Worm (Caenorhabditis elegans) whole organism, mixed stage, embryonic: ENCODE measurements around the gene snf-5.

ENCODE experiments used
- M03D4.4 ChIP-seq: sonication (generic microtip); optimal IDR thresholded peaks from 2 replicates; lab custom pipeline; 2017; ENCODE audit warnings: mild to moderate bottlenecking, missing genetic modification characterization, missing compliant biosample characterization
- bed-3 ChIP-seq: fragments of 200-800 bp; sonication (Bioruptor generic); optimal IDR thresholded peaks from 3 replicates; lab custom pipeline; 2018; ENCODE audit warnings: mild to moderate bottlenecking, missing genetic modification characterization, moderate library complexity, missing compliant biosample characterization
- blmp-1 ChIP-seq: fragments of 150-350 bp; optimal IDR thresholded peaks from 2 replicates; lab custom pipeline; 2014; ENCODE audit warnings: missing biosample characterization, missing genetic modification characterization
- ceh-39 ChIP-seq: fragments of 150-350 bp; optimal IDR thresholded peaks from 2 replicates; lab custom pipeline; 2014; ENCODE audit warnings: missing biosample characterization, missing genetic modification characterization
- ceh-43 ChIP-seq: fragments of 200-800 bp; sonication (Bioruptor generic); optimal IDR thresholded peaks from 2 replicates; lab custom pipeline; 2018; ENCODE audit warnings: mild to moderate bottlenecking, missing genetic modification characterization, moderate library complexity, missing compliant biosample characterization
- ceh-83 ChIP-seq: fragments of 200-800 bp; sonication (Bioruptor generic); optimal IDR thresholded peaks from 2 replicates; lab custom pipeline; 2018; ENCODE audit warnings: mild to moderate bottlenecking, missing genetic modification characterization, missing compliant biosample characterization
- ces-1 ChIP-seq: fragments of 150-350 bp; optimal IDR thresholded peaks from 2 replicates; lab custom pipeline; 2014; ENCODE audit warnings: missing biosample characterization, missing genetic modification reagents, missing genetic modification characterization
- cnd-1 ChIP-seq: fragments of 200-800 bp; sonication (Bioruptor generic); optimal IDR thresholded peaks from 2 replicates; lab custom pipeline; 2018; ENCODE audit warnings: mild to moderate bottlenecking, missing genetic modification characterization, missing compliant biosample characterization
- elt-1 ChIP-seq: sonication (generic microtip); optimal IDR thresholded peaks from 2 replicates; lab custom pipeline; 2017; ENCODE audit warnings: missing genetic modification characterization, mild to moderate bottlenecking, missing compliant biosample characterization, antibody characterized with exemption, moderate library complexity, borderline replicate concordance; ENCODE audit not compliant: insufficient read depth
- elt-3 ChIP-seq: fragments of 150-350 bp; optimal IDR thresholded peaks from 2 replicates; lab custom pipeline; 2014; ENCODE audit warnings: missing biosample characterization, missing genetic modification characterization
- flh-1 ChIP-seq: fragments of 200-800 bp; sonication (Bioruptor generic); optimal IDR thresholded peaks from 2 replicates; lab custom pipeline; 2018; ENCODE audit warnings: mild to moderate bottlenecking, missing genetic modification characterization, moderate library complexity, missing compliant biosample characterization
- ham-2 ChIP-seq: fragments of 200-800 bp; sonication (Bioruptor generic); optimal IDR thresholded peaks from 2 replicates; lab custom pipeline; 2018; ENCODE audit warnings: mild to moderate bottlenecking, missing genetic modification characterization, missing compliant biosample characterization
- hlh-1 ChIP-seq: fragments of 150-350 bp; optimal IDR thresholded peaks from 2 replicates; lab custom pipeline; 2014; ENCODE audit warnings: missing biosample characterization, missing genetic modification reagents, missing genetic modification characterization
- lin-13 ChIP-seq: fragments of 150-350 bp; optimal IDR thresholded peaks from 2 replicates; lab custom pipeline; 2014; ENCODE audit warnings: missing biosample characterization, missing genetic modification characterization
- lin-32 ChIP-seq: fragments of 200-800 bp; sonication (Bioruptor generic); optimal IDR thresholded peaks from 2 replicates; lab custom pipeline; 2018; ENCODE audit warnings: mild to moderate bottlenecking, missing genetic modification characterization, missing compliant biosample characterization
- lsy-2 ChIP-seq: fragments of 150-350 bp; optimal IDR thresholded peaks from 2 replicates; lab custom pipeline; 2014; ENCODE audit warnings: missing biosample characterization, missing genetic modification characterization
- mab-5 ChIP-seq: fragments of 150-350 bp; optimal IDR thresholded peaks from 2 replicates; lab custom pipeline; 2014; ENCODE audit warnings: missing biosample characterization, missing genetic modification characterization
- mep-1 ChIP-seq: fragments of 150-350 bp; optimal IDR thresholded peaks from 2 replicates; lab custom pipeline; 2017; ENCODE audit warnings: missing biosample characterization, missing genetic modification reagents, missing genetic modification characterization, inconsistent platforms
- mls-2 ChIP-seq: sonication (generic microtip); optimal IDR thresholded peaks from 2 replicates; lab custom pipeline; 2016; ENCODE audit warnings: mild to moderate bottlenecking, missing genetic modification characterization, moderate library complexity, missing compliant biosample characterization
- nhr-2 ChIP-seq: fragments of 150-350 bp; optimal IDR thresholded peaks from 2 replicates; lab custom pipeline; 2014; ENCODE audit warnings: missing biosample characterization, missing genetic modification characterization
- nhr-237 ChIP-seq: fragments of 150-350 bp; optimal IDR thresholded peaks from 2 replicates; lab custom pipeline; 2014; ENCODE audit warnings: missing biosample characterization, missing genetic modification characterization
- nhr-28 ChIP-seq: fragments of 150-350 bp; optimal IDR thresholded peaks from 2 replicates; lab custom pipeline; 2014; ENCODE audit warnings: missing biosample characterization, missing genetic modification characterization
- nhr-76 ChIP-seq: sonication (generic microtip); optimal IDR thresholded peaks from 2 replicates; lab custom pipeline; 2017; ENCODE audit warnings: missing biosample characterization, missing genetic modification characterization
- sem-2 ChIP-seq: fragments of 200-800 bp; sonication (Bioruptor generic); optimal IDR thresholded peaks from 2 replicates; lab custom pipeline; 2018; ENCODE audit warnings: mild to moderate bottlenecking, missing genetic modification characterization, missing compliant biosample characterization
- snpc-4 ChIP-seq: fragments of 150-350 bp; optimal IDR thresholded peaks from 2 replicates; lab custom pipeline; 2014; ENCODE audit warnings: missing biosample characterization, missing genetic modification characterization
- sptf-1 ChIP-seq: sonication (generic microtip); optimal IDR thresholded peaks from 2 replicates; lab custom pipeline; 2017; ENCODE audit warnings: mild to moderate bottlenecking, missing genetic modification characterization, moderate library complexity, missing compliant biosample characterization
- tbx-8 ChIP-seq: fragments of 200-800 bp; sonication (Bioruptor generic); optimal IDR thresholded peaks from 2 replicates; lab custom pipeline; 2018; ENCODE audit warnings: mild to moderate bottlenecking, missing genetic modification characterization, moderate library complexity, missing compliant biosample characterization
- unc-120 ChIP-seq: sonication (generic microtip); optimal IDR thresholded peaks from 2 replicates; lab custom pipeline; 2017; ENCODE audit warnings: missing genetic modification characterization, missing compliant biosample characterization; ENCODE audit not compliant: poor library complexity, severe bottlenecking
- unc-39 ChIP-seq: fragments of 150-350 bp; optimal IDR thresholded peaks from 2 replicates; lab custom pipeline; 2014; ENCODE audit warnings: missing biosample characterization, missing genetic modification characterization
- unc-62 ChIP-seq: fragments of 150-350 bp; optimal IDR thresholded peaks from 2 replicates; lab custom pipeline; 2014; ENCODE audit warnings: missing biosample characterization, missing genetic modification reagents, missing genetic modification characterization
- zip-8 ChIP-seq: fragments of 150-350 bp; optimal IDR thresholded peaks from 2 replicates; lab custom pipeline; 2014; ENCODE audit warnings: missing biosample characterization, missing genetic modification characterization
- ztf-11 ChIP-seq: fragments of 150-350 bp; optimal IDR thresholded peaks from 2 replicates; lab custom pipeline; 2014; ENCODE audit warnings: missing biosample characterization, missing genetic modification characterization

snf-5 gene

DNA sequence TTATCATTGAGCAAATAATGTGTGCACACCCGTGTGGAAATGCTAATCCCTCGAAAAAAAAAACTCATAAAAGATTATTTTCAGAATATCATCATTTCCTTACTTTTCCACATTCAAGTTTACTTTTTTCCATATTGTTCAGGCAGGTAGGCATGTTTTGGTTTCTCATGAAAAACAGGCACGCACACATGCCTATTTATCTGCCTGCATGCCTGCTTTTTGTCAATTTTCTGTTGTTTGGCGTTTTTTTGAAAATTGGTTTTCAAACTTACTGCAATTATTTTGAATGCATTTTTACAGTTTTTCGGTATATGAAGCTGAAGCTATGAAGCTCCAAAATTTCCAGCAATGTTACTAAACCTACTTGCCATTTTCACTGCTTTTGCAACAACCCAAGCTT, 32.4 kb upstream of the snf-5 start, which contains the start of gene clec-64:
Gene clec-64, plus strand, starts transcription at position 301 of the 400 bp plus-strand sequence.
- no peak for TF ChIP-seq unc-62
- TF ChIP-seq unc-39 (tag; lab: Kevin White, UChicago), result no peak
- TF ChIP-seq nhr-2, result no peak
- no peak for TF ChIP-seq lin-13 (tag; lab: Kevin White, UChicago)
- TF ChIP-seq blmp-1 (tag; lab: Kevin White, UChicago), result no peak
- TF ChIP-seq elt-3 (tag; lab: Kevin White, UChicago), result no peak
- no peak for TF ChIP-seq mep-1
- TF ChIP-seq lsy-2 (tag; lab: Kevin White, UChicago), result no peak
- no peak for TF ChIP-seq ceh-43 (GFP tag; lab: Kevin White, UChicago)
- no peak for TF ChIP-seq cnd-1 (tag; lab: Kevin White, UChicago)
- TF ChIP-seq unc-120 (tag; lab: Kevin White, UChicago), result no peak
- TF ChIP-seq hlh-1, result no peak
- TF ChIP-seq M03D4.4 (tag; lab: Kevin White, UChicago), result no peak
- TF ChIP-seq ztf-11 (tag; lab: Kevin White, UChicago), result no peak
- no peak for TF ChIP-seq snpc-4 (tag; lab: Kevin White, UChicago)
- TF ChIP-seq mab-5, result no peak
- no peak for TF ChIP-seq bed-3 (GFP tag; lab: Kevin White, UChicago)
- TF ChIP-seq, all 35 proteins: peak for 0

DNA sequence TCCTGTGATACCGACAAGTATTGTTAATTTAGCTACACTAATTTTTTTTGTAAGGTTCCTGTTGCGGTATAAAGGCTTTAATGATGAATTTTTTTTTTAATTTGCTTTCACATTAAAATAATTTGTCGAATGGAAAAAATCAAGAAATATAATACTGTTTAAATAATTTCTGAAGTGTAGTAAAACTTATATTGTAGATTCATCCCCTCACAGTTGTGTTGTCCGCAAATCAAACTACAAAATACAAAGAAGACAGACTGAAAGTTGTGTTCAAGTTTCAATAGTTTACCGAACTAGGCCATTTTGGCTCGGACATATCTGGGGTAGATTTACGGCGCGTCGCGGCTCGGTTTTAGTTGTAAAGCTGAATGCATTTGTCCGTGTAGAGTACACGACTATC, 31.8 kb upstream of the snf-5 start:
- TF ChIP-seq ceh-39 (tag; lab: Kevin White, UChicago) (no peak), mab-5 (no peak), flh-1 (no peak)

- TF ChIP-seq lin-32 (GFP tag; lab: Kevin White, UChicago), result no peak
- TF ChIP-seq unc-39 (tag; lab: Kevin White, UChicago), result no peak
- TF ChIP-seq ces-1, result no peak
- no peak for TF ChIP-seq ceh-39 (tag; lab: Kevin White, UChicago)
- no peak for TF ChIP-seq elt-1 (tag; lab: Kevin White, UChicago)
- no peak for TF ChIP-seq nhr-76 (tag; lab: Kevin White, UChicago)
- TF ChIP-seq nhr-237 (tag; lab: Kevin White, UChicago), result no peak
- no peak for TF ChIP-seq zip-8
These were observed 31.1 kb upstream of the snf-5 start for ce11 chrII:12896666-12897065.

ce11 chrII:12895078-12895670, 29.6 kb upstream of the snf-5 start, which contains the start of the genes clec-62 and clec-63:
Gene clec-62, minus strand, starts transcription at chrII:12895128.
Gene clec-63, plus strand, starts transcription at chrII:12895638.
- TF ChIP-seq ham-2, result no peak
- TF ChIP-seq unc-120 (tag; lab: Kevin White, UChicago), result no peak
- no peak for TF ChIP-seq sptf-1 (tag; lab: Kevin White, UChicago)
- TF ChIP-seq unc-62, result no peak
- TF ChIP-seq sem-2, result no peak
- TF ChIP-seq zip-8, result no peak
- no peak for TF ChIP-seq mab-5
- TF ChIP-seq mep-1, result no peak
- TF ChIP-seq hlh-1, result no peak
- TF ChIP-seq nhr-28 (tag; lab: Kevin White, UChicago), result no peak
- no peak for TF ChIP-seq elt-3 (tag; lab: Kevin White, UChicago)
- TF ChIP-seq lin-13 (tag; lab: Kevin White, UChicago), result no peak
- TF ChIP-seq bed-3 (GFP tag; lab: Kevin White, UChicago), result no peak
- no peak for TF ChIP-seq mls-2
- no peak for TF ChIP-seq ceh-43 (GFP tag; lab: Kevin White, UChicago)
- no peak for TF ChIP-seq snpc-4 (tag; lab: Kevin White, UChicago)
- no peak for TF ChIP-seq tbx-8 (GFP tag; lab: Kevin White, UChicago)
- no peak for TF ChIP-seq unc-39 (tag; lab: Kevin White, UChicago)
- TF ChIP-seq nhr-2, result no peak
- no peak for TF ChIP-seq lin-32 (GFP tag; lab: Kevin White, UChicago)
- TF ChIP-seq, all 35 proteins: peak for 0

ce11 chrII:12892407-12892806, 26.8 kb upstream of the snf-5 start:
- TF ChIP-seq elt-1 (tag; lab: Kevin White, UChicago) (no peak), nhr-237 (tag; lab: Kevin White, UChicago) (no peak), ceh-83 (no peak), mep-1 (no peak), lsy-2 (tag; lab: Kevin White, UChicago) (no peak), hlh-1 (no peak), snpc-4 (tag; lab: Kevin White, UChicago) (no peak), sptf-1 (tag; lab: Kevin White, UChicago) (no peak), ceh-39 (tag; lab: Kevin White, UChicago) (no peak), ztf-11 (tag; lab: Kevin White, UChicago) (no peak), ham-2 (no peak), bed-3 (GFP tag; lab: Kevin White, UChicago) (no peak), elt-3 (tag; lab: Kevin White, UChicago) (no peak)
